Fruit fly (Drosophila melanogaster) whole organism, prepupa: Measurements from ENCODE around the gene CG32971.

ENCODE experiments used
- Blimp-1 ChIP-seq: fragments of 200-800 bp; sonication (Bioruptor generic); optimal IDR thresholded peaks from 3 replicates; lab custom pipeline; 2017; ENCODE audit warnings: missing biosample characterization, missing genetic modification characterization, mild to moderate bottlenecking, moderate library complexity, missing genetic modification reagents
- CG10669 ChIP-seq: fragments of 200-800 bp; sonication (Bioruptor generic); optimal IDR thresholded peaks from 3 replicates; lab custom pipeline; 2018; ENCODE audit warnings: missing biosample characterization, mild to moderate bottlenecking, missing genetic modification characterization, moderate library complexity
- CG1621 ChIP-seq: fragments of 200-800 bp; sonication (Bioruptor generic); optimal IDR thresholded peaks from 3 replicates; lab custom pipeline; 2018; ENCODE audit warnings: missing biosample characterization, mild to moderate bottlenecking, missing genetic modification characterization
- CG16779 ChIP-seq: fragments of 200-800 bp; sonication (Bioruptor generic); optimal IDR thresholded peaks from 3 replicates; lab custom pipeline; 2017; ENCODE audit warnings: missing biosample characterization, mild to moderate bottlenecking, missing genetic modification characterization
- CG9139 ChIP-seq: fragments of 200-800 bp; sonication (Bioruptor generic); optimal IDR thresholded peaks from 3 replicates; lab custom pipeline; 2017; ENCODE audit warnings: missing biosample characterization, mild to moderate bottlenecking, missing genetic modification characterization
- Eip78C ChIP-seq: fragments of 200-800 bp; sonication (Bioruptor generic); peaks from one replicate; lab custom pipeline; 2016; ENCODE audit warnings: missing biosample characterization, missing genetic modification characterization
- Sox14 ChIP-seq: fragments of 200-800 bp; sonication (Bioruptor generic); optimal IDR thresholded peaks from 3 replicates; lab custom pipeline; 2016; ENCODE audit warnings: missing biosample characterization, missing genetic modification characterization
- lz ChIP-seq: fragments of 200-800 bp; sonication (Bioruptor generic); optimal IDR thresholded peaks from 3 replicates; lab custom pipeline; 2016; ENCODE audit warnings: missing biosample characterization, missing genetic modification characterization
- pdm3 ChIP-seq: fragments of 200-800 bp; sonication (Bioruptor generic); optimal IDR thresholded peaks from 3 replicates; lab custom pipeline; 2016; ENCODE audit warnings: missing biosample characterization, missing genetic modification characterization
- spab ChIP-seq: fragments of 200-800 bp; sonication (Bioruptor generic); optimal IDR thresholded peaks from 2 replicates; lab custom pipeline; 2017; ENCODE audit warnings: missing biosample characterization, mild to moderate bottlenecking, missing genetic modification characterization, missing genetic modification reagents
- vri ChIP-seq: fragments of 200-800 bp; sonication (Bioruptor generic); optimal IDR thresholded peaks from 3 replicates; lab custom pipeline; 2016; ENCODE audit warnings: missing biosample characterization, mild to moderate bottlenecking, missing genetic modification characterization

- no peak for TF ChIP-seq pdm3 (GFP tag; lab: Kevin White, UChicago)
- no peak for TF ChIP-seq CG16779 (tag; lab: Kevin White, UChicago)
- TF ChIP-seq lz = no peak
- TF ChIP-seq spab (GFP tag; lab: Kevin White, UChicago) = no peak
- no peak for TF ChIP-seq CG1621 (tag; lab: Kevin White, UChicago)
- no peak for TF ChIP-seq Eip78C (GFP tag; lab: Kevin White, UChicago)
- TF ChIP-seq CG10669 (GFP tag; lab: Kevin White, UChicago) = no peak
- no peak for TF ChIP-seq vri (GFP tag; lab: Kevin White, UChicago)
- no peak for TF ChIP-seq Blimp-1 (GFP tag; lab: Kevin White, UChicago)
- no peak for TF ChIP-seq CG9139 (GFP tag; lab: Kevin White, UChicago)
- TF ChIP-seq Sox14 (GFP tag; lab: Kevin White, UChicago) = no peak
Observed at dm6 chr2L:14302478-14302877, 27.9 kb downstream of the CG32971 start.
